Fruit fly (Drosophila melanogaster) whole organism, wandering third instar larva: ENCODE measurements around the gene sNPF.

Experiments
- Dif ChIP-seq: fragments of 200-275, 200-300 bp; sonication (Bioruptor generic); optimal IDR thresholded peaks from 2 replicates; lab custom pipeline; 2018; ENCODE audit warnings: missing biosample characterization, missing genetic modification characterization; ENCODE audit not compliant: partially characterized antibody
- OdsH ChIP-seq: fragments of 200-800 bp; sonication (Bioruptor generic); optimal IDR thresholded peaks from 2 replicates; lab custom pipeline; 2016; ENCODE audit warnings: missing biosample characterization, mild to moderate bottlenecking, missing genetic modification characterization
- ey ChIP-seq: fragments of 200-800 bp; sonication (Bioruptor generic); optimal IDR thresholded peaks from 2 replicates; lab custom pipeline; 2016; ENCODE audit warnings: missing biosample characterization, missing genetic modification characterization
- fru ChIP-seq: fragments of 200-800 bp; sonication (Bioruptor generic); optimal IDR thresholded peaks from 3 replicates; lab custom pipeline; 2016; ENCODE audit warnings: missing biosample characterization, mild to moderate bottlenecking, missing genetic modification characterization
- psq ChIP-seq: fragments of 200-800 bp; sonication (Bioruptor generic); optimal IDR thresholded peaks from 3 replicates; lab custom pipeline; 2017; ENCODE audit warnings: missing biosample characterization, mild to moderate bottlenecking, missing genetic modification characterization, moderate library complexity
- usp ChIP-seq: fragments of >200 bp; optimal IDR thresholded peaks from 2 replicates; lab custom pipeline; 2017; ENCODE audit warnings: missing biosample characterization, missing genetic modification characterization
- woc ChIP-seq: sonication (Bioruptor generic); optimal IDR thresholded peaks from 2 replicates; lab custom pipeline; 2016; ENCODE audit warnings: missing biosample characterization, mild to moderate bottlenecking, missing genetic modification characterization

DNA sequence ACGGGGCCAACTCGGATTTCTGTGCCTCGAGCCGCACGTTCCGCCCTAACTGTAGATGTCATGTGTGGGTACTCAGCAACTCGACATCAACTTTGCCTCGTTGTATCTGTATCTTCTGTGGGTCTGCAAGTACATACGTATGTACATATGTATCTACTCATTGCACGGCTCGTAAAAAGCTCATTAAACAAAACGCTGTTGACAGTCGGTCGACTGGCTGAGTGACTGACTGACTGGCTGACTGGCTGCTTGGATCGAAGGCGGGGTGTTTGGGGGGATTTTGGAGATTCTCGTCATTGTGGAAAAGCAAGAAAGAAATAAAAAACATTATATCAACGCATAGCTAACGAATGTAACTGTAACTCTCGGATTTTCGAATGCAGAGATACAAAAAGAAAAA, 23.4 kb upstream of the sNPF start:
- TF ChIP-seq fru (no peak), Dif (GFP tag; lab: Kevin White, UChicago) (no peak), usp (GFP tag; lab: Kevin White, UChicago) (no peak), ey (GFP tag; lab: Kevin White, UChicago) (no peak), OdsH (GFP tag; lab: Kevin White, UChicago) (no peak), woc (GFP tag; lab: Kevin White, UChicago) (no peak), psq (no peak)
